Worm (Caenorhabditis elegans) whole organism, L1 larva: ENCODE data around the gene ldp-1.

ENCODE experiments used
- C16A3.4 ChIP-seq: fragments of 150-350 bp; optimal IDR thresholded peaks from 2 replicates; lab custom pipeline; 2014; ENCODE audit warnings: missing biosample characterization, missing genetic modification characterization
- C34B4.2 ChIP-seq: sonication (generic microtip); optimal IDR thresholded peaks from 2 replicates; lab custom pipeline; 2017; ENCODE audit warnings: mild to moderate bottlenecking, missing genetic modification characterization, missing compliant biosample characterization
- F16B12.6 ChIP-seq: fragments of 150-350 bp; optimal IDR thresholded peaks from 2 replicates; lab custom pipeline; 2014; ENCODE audit warnings: missing biosample characterization, missing genetic modification characterization
- Y116A8C.19 ChIP-seq: sonication (generic microtip); optimal IDR thresholded peaks from 2 replicates; lab custom pipeline; 2016; ENCODE audit warnings: missing compliant biosample characterization, missing genetic modification characterization, borderline replicate concordance
- aha-1 ChIP-seq: fragments of 150-350 bp; optimal IDR thresholded peaks from 2 replicates; lab custom pipeline; 2014; ENCODE audit warnings: missing biosample characterization, missing genetic modification characterization
- alr-1 ChIP-seq: fragments of 200-800 bp; sonication (Bioruptor generic); optimal IDR thresholded peaks from 2 replicates; lab custom pipeline; 2018; ENCODE audit warnings: borderline replicate concordance, mild to moderate bottlenecking, missing genetic modification characterization, missing compliant biosample characterization
- ceh-63 ChIP-seq: fragments of 200-800 bp; sonication (Bioruptor generic); optimal IDR thresholded peaks from 2 replicates; lab custom pipeline; 2018; ENCODE audit warnings: mild to moderate bottlenecking, missing genetic modification characterization, missing compliant biosample characterization
- ceh-90 ChIP-seq: sonication (generic microtip); optimal IDR thresholded peaks from 2 replicates; lab custom pipeline; 2016; ENCODE audit warnings: missing genetic modification characterization, missing compliant biosample characterization
- ces-1 ChIP-seq: fragments of 150-350 bp; optimal IDR thresholded peaks from 2 replicates; lab custom pipeline; 2014; ENCODE audit warnings: missing biosample characterization, missing genetic modification reagents, missing genetic modification characterization
- dpl-1 ChIP-seq, 3 experiments: fragments of 150-350 bp in 2 of 3; sonication (generic microtip) in 1 of 3; optimal IDR thresholded peaks; 2 replicates each; lab custom pipeline; 2014 to 2017; ENCODE audit warnings: missing biosample characterization in 3 of 3, missing genetic modification characterization in 3 of 3, missing genetic modification reagents in 3 of 3
- efl-1 ChIP-seq, 4 experiments: fragments of 150-350 bp; optimal IDR thresholded peaks in 3 of 4; peaks in 1 of 4; 1 replicate in 1 of 4; 2 replicates in 3 of 4; lab custom pipeline; 2014; ENCODE audit warnings: missing biosample characterization in 2 of 4, missing genetic modification characterization in 2 of 4, missing genetic modification reagents in 2 of 4
- egl-13 ChIP-seq: sonication (generic microtip); optimal IDR thresholded peaks from 2 replicates; lab custom pipeline; 2016; ENCODE audit warnings: missing genotype, missing genetic modification reagents, missing genetic modification characterization, missing compliant biosample characterization
- egl-27 ChIP-seq, 2 experiments: fragments of 150-350 bp in 1 of 2; sonication (generic microtip); optimal IDR thresholded peaks; 3 replicates each; lab custom pipeline; 2017 to 2018; ENCODE audit warnings: missing biosample characterization in 2 of 2, missing genetic modification characterization in 2 of 2, missing genetic modification reagents in 2 of 2
- elt-2 ChIP-seq: sonication (generic microtip); optimal IDR thresholded peaks from 2 replicates; lab custom pipeline; 2016; ENCODE audit warnings: missing genetic modification characterization, mild to moderate bottlenecking, inconsistent platforms, missing compliant biosample characterization, missing genetic modification reagents
- elt-3 ChIP-seq, 6 experiments: fragments of 150-350 bp in 1 of 6; sonication (generic microtip); optimal IDR thresholded peaks; 2 replicates each; lab custom pipeline; 2017 to 2018; ENCODE audit warnings: missing biosample characterization in 6 of 6, missing genetic modification characterization in 6 of 6, inconsistent platforms in 1 of 6
- fkh-10 ChIP-seq: sonication (generic microtip); optimal IDR thresholded peaks from 2 replicates; lab custom pipeline; 2017; ENCODE audit warnings: missing biosample characterization, missing genetic modification reagents, missing genetic modification characterization
- hpl-2 ChIP-seq: fragments of 150-350 bp; optimal IDR thresholded peaks from 2 replicates; lab custom pipeline; 2014; ENCODE audit warnings: missing biosample characterization, missing genetic modification reagents, missing genetic modification characterization
- isw-1 ChIP-seq: fragments of 200-800 bp; sonication (Bioruptor generic); IDR thresholded peaks from 2 replicates; pipeline ENCODE4 v1.3.6; 2022; ENCODE audit warnings: missing genetic modification characterization, missing compliant biosample characterization
- lsy-2 ChIP-seq, 2 experiments: fragments of 150-350 bp; optimal IDR thresholded peaks; 2 replicates each; lab custom pipeline; 2014; ENCODE audit warnings: missing biosample characterization in 2 of 2, missing genetic modification characterization in 2 of 2
- mdl-1 ChIP-seq, 2 experiments: fragments of 150-350 bp; optimal IDR thresholded peaks; 2 replicates each; lab custom pipeline; 2014 to 2017; ENCODE audit warnings: missing biosample characterization in 2 of 2, missing genetic modification characterization in 2 of 2, inconsistent platforms in 1 of 2
- nhr-19 ChIP-seq: fragments of 200-800 bp; sonication (Bioruptor generic); conservative IDR thresholded peaks from 2 replicates; pipeline ENCODE4 v1.3.6; 2022; ENCODE audit warnings: missing genetic modification characterization, missing compliant biosample characterization
- nhr-20 ChIP-seq: sonication (generic microtip); optimal IDR thresholded peaks from 2 replicates; lab custom pipeline; 2016; ENCODE audit warnings: mild to moderate bottlenecking, missing genetic modification characterization, missing compliant biosample characterization
- nhr-237 ChIP-seq: fragments of 150-350 bp; optimal IDR thresholded peaks from 2 replicates; lab custom pipeline; 2014; ENCODE audit warnings: missing biosample characterization, missing genetic modification characterization
- nhr-28 ChIP-seq: fragments of 150-350 bp; optimal IDR thresholded peaks from 2 replicates; lab custom pipeline; 2014; ENCODE audit warnings: missing biosample characterization, missing genetic modification characterization
- nhr-47 ChIP-seq: sonication (generic microtip); optimal IDR thresholded peaks from 2 replicates; lab custom pipeline; 2016; ENCODE audit warnings: mild to moderate bottlenecking, missing genetic modification characterization, moderate library complexity, missing compliant biosample characterization
- nhr-76 ChIP-seq: sonication (generic microtip); optimal IDR thresholded peaks from 2 replicates; lab custom pipeline; 2017; ENCODE audit warnings: missing biosample characterization, missing genetic modification characterization
- nhr-84 ChIP-seq: sonication (generic microtip); optimal IDR thresholded peaks from 2 replicates; lab custom pipeline; 2017; ENCODE audit warnings: missing biosample characterization, missing genetic modification characterization
- nhr-90 ChIP-seq: sonication (generic microtip); optimal IDR thresholded peaks from 2 replicates; lab custom pipeline; 2016; ENCODE audit warnings: mild to moderate bottlenecking, missing genetic modification characterization, missing compliant biosample characterization; ENCODE audit not compliant: poor library complexity
- pag-3 ChIP-seq: sonication (generic microtip); optimal IDR thresholded peaks from 2 replicates; lab custom pipeline; 2017; ENCODE audit warnings: missing genetic modification characterization, mild to moderate bottlenecking, missing compliant biosample characterization, antibody characterized with exemption, borderline replicate concordance; ENCODE audit not compliant: insufficient read depth
- pax-3 ChIP-seq: fragments of 200-800 bp; sonication (Bioruptor generic); optimal IDR thresholded peaks from 2 replicates; lab custom pipeline; 2018; ENCODE audit warnings: mild to moderate bottlenecking, missing genetic modification characterization, moderate library complexity, missing compliant biosample characterization
- rnt-1 ChIP-seq: sonication (generic microtip); optimal IDR thresholded peaks from 2 replicates; lab custom pipeline; 2016; ENCODE audit warnings: mild to moderate bottlenecking, missing genetic modification characterization, moderate library complexity, missing compliant biosample characterization
- snu-23 ChIP-seq: sonication (generic microtip); optimal IDR thresholded peaks from 2 replicates; lab custom pipeline; 2016; ENCODE audit warnings: missing genetic modification characterization, missing compliant biosample characterization
- sox-4 ChIP-seq: sonication (generic microtip); optimal IDR thresholded peaks from 2 replicates; lab custom pipeline; 2016; ENCODE audit warnings: missing genetic modification characterization, missing compliant biosample characterization
- sup-37 ChIP-seq: fragments of 200-800 bp; sonication (Bioruptor generic); optimal IDR thresholded peaks from 2 replicates; lab custom pipeline; 2018; ENCODE audit warnings: mild to moderate bottlenecking, missing genetic modification characterization, missing compliant biosample characterization
- swsn-7 ChIP-seq: sonication (generic microtip); optimal IDR thresholded peaks from 2 replicates; lab custom pipeline; 2016; ENCODE audit warnings: missing genetic modification characterization, missing compliant biosample characterization
- tlp-1 ChIP-seq: fragments of 150-350 bp; optimal IDR thresholded peaks from 2 replicates; lab custom pipeline; 2014; ENCODE audit warnings: missing biosample characterization, missing genetic modification characterization
- unc-130 ChIP-seq: fragments of 150-350 bp; optimal IDR thresholded peaks from 2 replicates; lab custom pipeline; 2017; ENCODE audit warnings: missing biosample characterization, missing genetic modification characterization, inconsistent platforms
- unc-30 ChIP-seq: sonication (generic microtip); optimal IDR thresholded peaks from 2 replicates; lab custom pipeline; 2017; ENCODE audit warnings: missing biosample characterization, missing genetic modification characterization
- vab-15 ChIP-seq: sonication (generic microtip); optimal IDR thresholded peaks from 2 replicates; lab custom pipeline; 2017; ENCODE audit warnings: missing genotype, mild to moderate bottlenecking, missing genetic modification characterization, missing compliant biosample characterization
- xbp-1 ChIP-seq: sonication (generic microtip); optimal IDR thresholded peaks from 2 replicates; lab custom pipeline; 2016; ENCODE audit warnings: missing genetic modification characterization, missing compliant biosample characterization
- zag-1 ChIP-seq: fragments of 150-350 bp; optimal IDR thresholded peaks from 2 replicates; lab custom pipeline; 2014; ENCODE audit warnings: missing biosample characterization, missing genetic modification characterization
- zip-4 ChIP-seq: fragments of 200-800 bp; sonication (Bioruptor generic); optimal IDR thresholded peaks from 2 replicates; lab custom pipeline; 2018; ENCODE audit warnings: mild to moderate bottlenecking, missing genetic modification characterization, moderate library complexity, missing compliant biosample characterization
- ztf-4 ChIP-seq: fragments of 150-350 bp; optimal IDR thresholded peaks from 2 replicates; lab custom pipeline; 2014; ENCODE audit warnings: missing biosample characterization, missing genetic modification characterization

Gene ldp-1

ce11 chrV:2159331-2159730 lies 32.0 kb downstream of the ldp-1 start, which contains the start of gene C45H4.14:
C45H4.14 (minus strand) TSS chrV:2159431.
- TF ChIP-seq pag-3 (tag; lab: Kevin White, UChicago) = no peak
- no peak for TF ChIP-seq elt-3 (tag; optimal IDR thresholded peaks at IDR 0.05; lab: Kevin White, UChicago)
- no peak for TF ChIP-seq C34B4.2 (tag; lab: Kevin White, UChicago)
- TF ChIP-seq unc-130 = no peak

ce11 chrV:2163735-2164134 lies 36.4 kb downstream of the ldp-1 start, which contains the start of gene str-255:
str-255 (minus strand) TSS chrV:2163835.
- TF ChIP-seq nhr-237 (tag; lab: Kevin White, UChicago) = no peak
- no peak for TF ChIP-seq nhr-19
- no peak for TF ChIP-seq unc-30 (tag; lab: Kevin White, UChicago)
- TF ChIP-seq sup-37 (GFP tag; lab: Kevin White, UChicago) = no peak
- no peak for TF ChIP-seq nhr-76 (tag; lab: Kevin White, UChicago)
- no peak for TF ChIP-seq hpl-2 (GFP tag; lab: Kevin White, UChicago)
- no peak for TF ChIP-seq nhr-47 (tag; lab: Kevin White, UChicago)
- TF ChIP-seq swsn-7 (tag; lab: Kevin White, UChicago) = no peak
- TF ChIP-seq isw-1 (GFP tag; lab: Robert Waterston, UW) = no peak
- no peak for TF ChIP-seq tlp-1
- no peak for TF ChIP-seq Y116A8C.19
- TF ChIP-seq ceh-63 (GFP tag; lab: Kevin White, UChicago) = no peak
- TF ChIP-seq rnt-1 (tag; lab: Kevin White, UChicago) = no peak
- TF ChIP-seq nhr-20 = no peak
- TF ChIP-seq snu-23 (GFP tag; lab: Kevin White, UChicago) = no peak
- no peak for TF ChIP-seq egl-13 (tag; lab: Kevin White, UChicago)
- no peak for TF ChIP-seq unc-130
- no peak for TF ChIP-seq egl-27 (tag; optimal IDR thresholded peaks at IDR 0.05; lab: Kevin White, UChicago)
- no peak for TF ChIP-seq vab-15
- TF ChIP-seq xbp-1 (tag; lab: Kevin White, UChicago) = no peak

- no peak for TF ChIP-seq nhr-76 (tag; lab: Kevin White, UChicago)
- no peak for TF ChIP-seq alr-1 (tag; lab: Kevin White, UChicago)
- TF ChIP-seq ceh-90 = no peak
- TF ChIP-seq nhr-84 (tag; lab: Kevin White, UChicago) = no peak
- no peak for TF ChIP-seq pax-3 (tag; lab: Kevin White, UChicago)
- no peak for TF ChIP-seq nhr-90 (tag; lab: Kevin White, UChicago)
- TF ChIP-seq elt-2 = no peak
- no peak for TF ChIP-seq F16B12.6
- no peak for TF ChIP-seq C16A3.4 (tag; lab: Kevin White, UChicago)
- no peak for TF ChIP-seq unc-30 (tag; lab: Kevin White, UChicago)
- no peak for TF ChIP-seq dpl-1 (GFP tag; optimal IDR thresholded peaks at IDR 0.05; lab: Kevin White, UChicago)
- TF ChIP-seq pag-3 (tag; lab: Kevin White, UChicago) = no peak
- no peak for TF ChIP-seq xbp-1 (tag; lab: Kevin White, UChicago)
- TF ChIP-seq egl-13 (tag; lab: Kevin White, UChicago) = no peak
- TF ChIP-seq, all 84 proteins: peak for 0
Measured at ce11 chrV:2166679-2167078, 39.3 kb downstream of the ldp-1 start, which contains the start of gene srbc-19. srbc-19 (minus strand) TSS chrV:2166779.

- TF ChIP-seq nhr-47 (tag; lab: Kevin White, UChicago) = no peak
- TF ChIP-seq efl-1 (optimal IDR thresholded peaks at IDR 0.05; lab: Kevin White, UChicago) = no peak
- peak; percentile 19 to 92 for TF ChIP-seq efl-1 (GFP tag; optimal IDR thresholded peaks at IDR 0.05 in 1 of 2; lab: Kevin White, UChicago)
Measured at ce11 chrV:2174465-2174864, 47.1 kb downstream of the ldp-1 start.

ce11 chrV:2175242-2175641 lies 47.9 kb downstream of the ldp-1 start, which contains the start of gene C45H4.18:
C45H4.18 (plus strand) TSS chrV:2175542.
- no peak for TF ChIP-seq nhr-76 (tag; lab: Kevin White, UChicago)
- no peak for TF ChIP-seq zag-1
- no peak for TF ChIP-seq ces-1
- TF ChIP-seq egl-13 (tag; lab: Kevin White, UChicago) = no peak
- TF ChIP-seq pag-3 (tag; lab: Kevin White, UChicago) = no peak
- TF ChIP-seq lsy-2 (tag; optimal IDR thresholded peaks at IDR 0.05; lab: Kevin White, UChicago) = no peak
- TF ChIP-seq fkh-10 (GFP tag; lab: Kevin White, UChicago) = no peak
- TF ChIP-seq ztf-4 = no peak
- TF ChIP-seq snu-23 (GFP tag; lab: Kevin White, UChicago) = no peak
- no peak for TF ChIP-seq aha-1 (tag; lab: Kevin White, UChicago)
- TF ChIP-seq Y116A8C.19 = no peak
- no peak for TF ChIP-seq nhr-84 (tag; lab: Kevin White, UChicago)
- no peak for TF ChIP-seq sox-4 (tag; lab: Kevin White, UChicago)
- TF ChIP-seq unc-130 = no peak
- no peak for TF ChIP-seq C16A3.4 (tag; lab: Kevin White, UChicago)
- TF ChIP-seq mdl-1 (tag; optimal IDR thresholded peaks at IDR 0.05; lab: Kevin White, UChicago) = no peak
- no peak for TF ChIP-seq C34B4.2 (tag; lab: Kevin White, UChicago)
- TF ChIP-seq zip-4 (GFP tag; lab: Kevin White, UChicago) = no peak
- TF ChIP-seq nhr-28 (tag; lab: Kevin White, UChicago) = no peak
